Fruit fly (Drosophila melanogaster): ENCODE data around the gene CG32762.

CG32762 gene

DNA sequence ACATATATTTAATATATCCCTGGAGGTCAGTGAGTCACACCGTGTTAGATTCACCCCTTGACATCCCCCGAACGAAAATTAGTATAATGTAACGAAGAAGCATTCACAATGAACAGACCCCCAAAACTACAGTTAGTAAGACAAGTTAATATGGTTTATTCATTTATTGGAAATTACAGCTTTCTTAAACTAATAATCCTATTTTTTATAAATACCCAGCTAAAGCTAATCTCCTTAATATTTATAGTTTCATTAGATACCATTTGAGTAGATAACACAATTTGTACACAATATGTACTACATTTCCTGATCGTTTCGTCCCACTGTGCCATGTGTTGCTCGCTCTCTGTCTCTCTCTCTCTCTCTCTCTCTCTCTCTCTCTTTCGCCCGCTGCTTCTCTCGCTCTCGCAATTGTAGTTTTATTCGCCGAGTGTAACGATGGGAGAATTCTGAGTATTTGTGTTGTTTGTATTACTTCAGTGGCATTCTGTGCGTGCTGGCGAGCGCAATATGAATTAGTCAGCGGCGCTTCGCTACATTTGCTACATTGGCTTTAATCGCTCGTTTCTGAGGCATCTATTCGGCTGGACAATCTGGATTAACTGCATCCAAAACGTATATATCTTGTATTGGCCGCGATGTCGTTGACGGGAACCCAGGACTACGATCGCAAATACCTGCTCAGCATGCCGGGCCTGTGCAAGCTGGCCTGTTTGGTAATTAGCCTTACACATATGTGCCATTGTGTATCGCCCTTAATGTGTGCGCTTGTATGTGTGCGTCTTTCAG lies 15.9 kb upstream of the CG32762 start (continued):
- peak in 1 of 2 experiments; percentile 46 for TF ChIP-seq Eip74EF (GFP tag; optimal IDR thresholded peaks at IDR 0.05)
- TF ChIP-seq ab (GFP tag; optimal IDR thresholded peaks at IDR 0.05): peak; percentile 10
- TF ChIP-seq gcm (GFP tag; optimal IDR thresholded peaks at IDR 0.05): peak; percentile 54
- peak; percentile 4 for TF ChIP-seq caup (GFP tag; optimal IDR thresholded peaks at IDR 0.05; ENCODE audit: severe bottlenecking)
- TF ChIP-seq CG18262 (tag; optimal IDR thresholded peaks at IDR 0.05): peak; percentile 65
- peak; percentile 65 for TF ChIP-seq CG9437 (GFP tag; optimal IDR thresholded peaks at IDR 0.05)
- no peak for TF ChIP-seq pfk (GFP tag; optimal IDR thresholded peaks at IDR 0.05)
- peak; percentile 51 for TF ChIP-seq CG30403 (GFP tag; optimal IDR thresholded peaks at IDR 0.05)
- no peak for TF ChIP-seq ERR (GFP tag; optimal IDR thresholded peaks at IDR 0.05)
- TF ChIP-seq Nf-YB (GFP tag; optimal IDR thresholded peaks at IDR 0.05): peak; percentile 23
- TF ChIP-seq nmo (GFP tag; optimal IDR thresholded peaks at IDR 0.05): peak; percentile 11
- TF ChIP-seq mld (GFP tag; IDR thresholded peaks at IDR 0.05; ENCODE audit: partially characterized antibody): 0 out of 3 replicates have a peak, but pooled peaks have one; percentile 31
- TF ChIP-seq CG11695 (GFP tag; IDR thresholded peaks at IDR 0.05): peak; percentile 92
- TF ChIP-seq CG10366 (GFP tag; IDR thresholded peaks at IDR 0.05): no peak
- peak; percentile 69; the same call in 1 of the 2 replicates for TF ChIP-seq vvl (GFP tag; IDR thresholded peaks at IDR 0.05)
- no peak for TF ChIP-seq prd (optimal IDR thresholded peaks at IDR 0.05)
- 0 out of 3 replicates have a peak, but pooled peaks have one; percentile 47 for TF ChIP-seq prd (GFP tag; IDR thresholded peaks at IDR 0.05)
- no peak for TF ChIP-seq psq (GFP tag; optimal IDR thresholded peaks at IDR 0.05)
- TF ChIP-seq Hr51 (GFP tag; optimal IDR thresholded peaks at IDR 0.05): peak in 1 of 2 experiments; percentile 68
- TF ChIP-seq Adf1 (GFP tag; IDR thresholded peaks at IDR 0.05): peak; percentile 17; the same call in 1 of the 2 replicates
- peak; percentile 54 for TF ChIP-seq CG4424 (GFP tag; optimal IDR thresholded peaks at IDR 0.05)
- peak; percentile 19 for TF ChIP-seq stwl (tag; optimal IDR thresholded peaks at IDR 0.05)
- TF ChIP-seq bowl (GFP tag; IDR thresholded peaks at IDR 0.05): no peak
- no peak for TF ChIP-seq CG10565 (GFP tag; optimal IDR thresholded peaks at IDR 0.05)
- TF ChIP-seq ham (GFP tag; IDR thresholded peaks at IDR 0.05): no peak
- TF ChIP-seq CG13296 (GFP tag; optimal IDR thresholded peaks at IDR 0.05): peak; percentile 63
- TF ChIP-seq CG8359 (GFP tag; optimal IDR thresholded peaks at IDR 0.05; ENCODE audit: borderline replicate concordance): peak; percentile 17
- peak; percentile 3 for TF ChIP-seq repo (GFP tag; optimal IDR thresholded peaks at IDR 0.05)
- TF ChIP-seq CG16815 (GFP tag; optimal IDR thresholded peaks at IDR 0.05): no peak

dm6 chrX:5515903-5516658 lies 15.1 kb upstream of the CG32762 start, which contains the start of gene CG12730:
Gene CG12730 (plus strand): TSS chrX:5516608.
- no peak for TF ChIP-seq ind (GFP tag; optimal IDR thresholded peaks at IDR 0.05)
- TF ChIP-seq stwl (tag; optimal IDR thresholded peaks at IDR 0.05): no peak
- no peak for TF ChIP-seq odd (GFP tag; optimal IDR thresholded peaks at IDR 0.05)
- TF ChIP-seq pzg (GFP tag; optimal IDR thresholded peaks at IDR 0.05): no peak
- no peak for TF ChIP-seq Ssrp (tag; optimal IDR thresholded peaks at IDR 0.05)
- no peak for TF ChIP-seq CG12155 (GFP tag; optimal IDR thresholded peaks at IDR 0.05)
- no peak for TF ChIP-seq ham (GFP tag; IDR thresholded peaks at IDR 0.05)
- TF ChIP-seq Lpt (GFP tag; optimal IDR thresholded peaks at IDR 0.05): no peak
- TF ChIP-seq trh (GFP tag; optimal IDR thresholded peaks at IDR 0.05): no peak
- TF ChIP-seq Ravus (GFP tag; IDR thresholded peaks at IDR 0.05): no peak
- peak; percentile 27; the same call in 1 of the 3 replicates for TF ChIP-seq Mrtf (GFP tag; IDR thresholded peaks at IDR 0.05)
- TF ChIP-seq CG15514 (GFP tag; optimal IDR thresholded peaks at IDR 0.05): no peak
- TF ChIP-seq Gug (GFP tag; IDR thresholded peaks at IDR 0.05): 0 out of 4 replicates have a peak, but pooled peaks have one; percentile 8
- TF ChIP-seq dmrt99B (tag; optimal IDR thresholded peaks at IDR 0.05): peak; percentile 59
- TF ChIP-seq CG17612 (GFP tag; IDR thresholded peaks at IDR 0.05): no peak
- TF ChIP-seq CG11723 (GFP tag; optimal IDR thresholded peaks at IDR 0.05): no peak
- TF ChIP-seq vnd (GFP tag; IDR thresholded peaks at IDR 0.05; ENCODE audit: partially characterized antibody): no peak
- TF ChIP-seq mam (GFP tag; optimal IDR thresholded peaks at IDR 0.05): peak; percentile 12
- TF ChIP-seq inv (GFP tag; IDR thresholded peaks at IDR 0.05; ENCODE audit: partially characterized antibody): no peak
- TF ChIP-seq CG10462 (GFP tag; optimal IDR thresholded peaks at IDR 0.05): no peak
